Fruit fly (Drosophila melanogaster) Kc167 (cell line): ENCODE measurements around the gene Mtr3.

ENCODE experiments used
- Myc ChIP-seq: fragments of >200 bp; optimal IDR thresholded peaks from 2 replicates; lab custom pipeline; 2017; ENCODE audit warnings: missing external identifiers
- Sin3A ChIP-seq: fragments of >200 bp; optimal IDR thresholded peaks from 2 replicates; lab custom pipeline; 2018; ENCODE audit warnings: missing external identifiers
- h ChIP-seq: fragments of >200 bp; optimal IDR thresholded peaks from 3 replicates; lab custom pipeline; 2018; ENCODE audit warnings: missing external identifiers
- insv ChIP-seq: fragments of >200 bp; optimal IDR thresholded peaks from 3 replicates; lab custom pipeline; 2018; ENCODE audit warnings: missing external identifiers
- psq ChIP-seq: fragments of >200 bp; optimal IDR thresholded peaks from 2 replicates; lab custom pipeline; 2017; ENCODE audit warnings: missing external identifiers
- ttk ChIP-seq: sonication (Bioruptor generic); optimal IDR thresholded peaks from 2 replicates; lab custom pipeline; 2017; ENCODE audit warnings: missing external identifiers

dm6 chr3L:19905427-19905826, 8.1 kb downstream of the Mtr3 start:
- no peak for TF ChIP-seq h (lab: Kevin White, UChicago)
- no peak for TF ChIP-seq ttk (lab: Kevin White, UChicago)
- TF ChIP-seq psq (lab: Kevin White, UChicago): no peak
- TF ChIP-seq insv (lab: Kevin White, UChicago): no peak
- no peak for TF ChIP-seq Sin3A (lab: Kevin White, UChicago)
- no peak for TF ChIP-seq Myc (lab: Kevin White, UChicago)
